Fruit fly (Drosophila melanogaster) whole organism, wandering third instar larva: ENCODE data around the gene CG15167.

Experiments used
- Abd-B ChIP-seq: fragments of >200 bp; optimal IDR thresholded peaks from 2 replicates; lab custom pipeline; 2017; ENCODE audit warnings: missing biosample characterization, missing genetic modification characterization
- CG9705 ChIP-seq: fragments of 200-800 bp; sonication (Bioruptor generic); optimal IDR thresholded peaks from 2 replicates; lab custom pipeline; 2018; ENCODE audit warnings: missing biosample characterization, mild to moderate bottlenecking, missing genetic modification characterization
- CrebA ChIP-seq: fragments of 200-800 bp; sonication (Bioruptor generic); optimal IDR thresholded peaks from 2 replicates; lab custom pipeline; 2016; ENCODE audit warnings: missing biosample characterization, mild to moderate bottlenecking, missing genetic modification characterization, borderline replicate concordance
- Dfd ChIP-seq: fragments of >200 bp; optimal IDR thresholded peaks from 2 replicates; lab custom pipeline; 2017; ENCODE audit warnings: missing biosample characterization, missing genetic modification characterization
- Dif ChIP-seq: fragments of 200-275, 200-300 bp; sonication (Bioruptor generic); optimal IDR thresholded peaks from 2 replicates; lab custom pipeline; 2018; ENCODE audit warnings: missing biosample characterization, missing genetic modification characterization; ENCODE audit not compliant: partially characterized antibody
- HLH106 ChIP-seq: fragments of 200-800 bp; optimal IDR thresholded peaks from 3 replicates; lab custom pipeline; 2019; ENCODE audit warnings: missing biosample characterization, mild to moderate bottlenecking, missing genetic modification characterization, moderate library complexity
- Hr78 ChIP-seq: fragments of >200 bp; optimal IDR thresholded peaks from 2 replicates; lab custom pipeline; 2017; ENCODE audit warnings: missing biosample characterization, missing genetic modification characterization
- Hr83 ChIP-seq: fragments of 200-300 bp; sonication (Bioruptor generic); optimal IDR thresholded peaks from 2 replicates; lab custom pipeline; 2016; ENCODE audit warnings: missing biosample characterization, mild to moderate bottlenecking, missing genetic modification characterization, moderate library complexity; ENCODE audit not compliant: poor library complexity, severe bottlenecking
- Jra ChIP-seq: sonication (Bioruptor generic); optimal IDR thresholded peaks from 2 replicates; lab custom pipeline; 2016; ENCODE audit warnings: missing biosample characterization, missing genetic modification characterization
- Myc ChIP-seq: fragments of >200 bp; optimal IDR thresholded peaks from 2 replicates; lab custom pipeline; 2017
- N ChIP-seq: fragments of >200 bp; optimal IDR thresholded peaks from 2 replicates; lab custom pipeline; 2018; ENCODE audit warnings: missing biosample characterization, missing external identifiers, missing genetic modification characterization
- OdsH ChIP-seq: fragments of 200-800 bp; sonication (Bioruptor generic); optimal IDR thresholded peaks from 2 replicates; lab custom pipeline; 2016; ENCODE audit warnings: missing biosample characterization, mild to moderate bottlenecking, missing genetic modification characterization
- Rel ChIP-seq, 2 experiments: fragments of 200-800 bp; sonication (Bioruptor generic) in 1 of 2; optimal IDR thresholded peaks; 2 replicates in 1 of 2; 3 replicates in 1 of 2; lab custom pipeline; 2016 to 2019; ENCODE audit warnings: mild to moderate bottlenecking in 2 of 2, missing biosample characterization in 2 of 2, missing genetic modification characterization in 2 of 2, moderate library complexity in 1 of 2
- Sp1 ChIP-seq: fragments of 200-800 bp; sonication (Bioruptor generic); optimal IDR thresholded peaks from 3 replicates; lab custom pipeline; 2019; ENCODE audit warnings: missing biosample characterization, mild to moderate bottlenecking, missing genetic modification characterization, moderate library complexity
- Vsx2 ChIP-seq: fragments of 200-300, 225-300 bp; sonication (Bioruptor generic); optimal IDR thresholded peaks from 2 replicates; lab custom pipeline; 2018; ENCODE audit warnings: missing biosample characterization, missing genetic modification characterization; ENCODE audit not compliant: partially characterized antibody
- brk ChIP-seq: fragments of 200-800 bp; sonication (Bioruptor generic); optimal IDR thresholded peaks from 2 replicates; lab custom pipeline; 2016; ENCODE audit warnings: missing biosample characterization, mild to moderate bottlenecking, missing genetic modification characterization
- dl ChIP-seq, 2 experiments: fragments of 175-275, 200-275 bp in 1 of 2; fragments of 200-275 bp in 1 of 2; sonication (Bioruptor generic); optimal IDR thresholded peaks; lab custom pipeline; 2018; ENCODE audit warnings: mild to moderate bottlenecking in 2 of 2, missing biosample characterization in 2 of 2, missing genetic modification characterization in 2 of 2, moderate library complexity in 2 of 2; ENCODE audit not compliant: partially characterized antibody in 2 of 2, insufficient read depth in 1 of 2
- dmrt93B ChIP-seq: fragments of 200-800 bp; sonication (Bioruptor generic); optimal IDR thresholded peaks from 2 replicates; lab custom pipeline; 2018; ENCODE audit warnings: missing biosample characterization, mild to moderate bottlenecking, missing genetic modification characterization
- ey ChIP-seq: fragments of 200-800 bp; sonication (Bioruptor generic); optimal IDR thresholded peaks from 2 replicates; lab custom pipeline; 2016; ENCODE audit warnings: missing biosample characterization, missing genetic modification characterization
- foxo ChIP-seq, 2 experiments: fragments of 200-800 bp; sonication (Bioruptor generic); optimal IDR thresholded peaks; 2 replicates in 1 of 2; 3 replicates in 1 of 2; lab custom pipeline; 2016 to 2017; ENCODE audit warnings: missing biosample characterization in 2 of 2, missing genetic modification characterization in 2 of 2
- fru ChIP-seq: fragments of 200-800 bp; sonication (Bioruptor generic); optimal IDR thresholded peaks from 3 replicates; lab custom pipeline; 2016; ENCODE audit warnings: missing biosample characterization, mild to moderate bottlenecking, missing genetic modification characterization
- h ChIP-seq: fragments of 200-800 bp; sonication (Bioruptor generic); optimal IDR thresholded peaks from 3 replicates; lab custom pipeline; 2016; ENCODE audit warnings: missing biosample characterization, mild to moderate bottlenecking, missing genetic modification characterization
- jim ChIP-seq: fragments of 175-275, 200-325 bp; sonication (Bioruptor generic); optimal IDR thresholded peaks from 2 replicates; lab custom pipeline; 2016; ENCODE audit warnings: missing biosample characterization, mild to moderate bottlenecking, missing genetic modification characterization
- psq ChIP-seq: fragments of 200-800 bp; sonication (Bioruptor generic); optimal IDR thresholded peaks from 3 replicates; lab custom pipeline; 2017; ENCODE audit warnings: missing biosample characterization, mild to moderate bottlenecking, missing genetic modification characterization, moderate library complexity
- rgr ChIP-seq: fragments of 200-800 bp; sonication (Bioruptor generic); optimal IDR thresholded peaks from 3 replicates; lab custom pipeline; 2016; ENCODE audit warnings: missing biosample characterization, mild to moderate bottlenecking, missing genetic modification characterization
- sage ChIP-seq: fragments of 200-800 bp; sonication (Bioruptor generic); optimal IDR thresholded peaks from 2 replicates; lab custom pipeline; 2016; ENCODE audit warnings: missing biosample characterization, mild to moderate bottlenecking, missing genetic modification characterization
- sv ChIP-seq: fragments of 200-800 bp; sonication (Bioruptor generic); optimal IDR thresholded peaks from 3 replicates; lab custom pipeline; 2016; ENCODE audit warnings: missing biosample characterization, missing genetic modification characterization
- woc ChIP-seq: sonication (Bioruptor generic); optimal IDR thresholded peaks from 2 replicates; lab custom pipeline; 2016; ENCODE audit warnings: missing biosample characterization, mild to moderate bottlenecking, missing genetic modification characterization

The CG15167 gene

dm6 chr2L:18782936-18783335, 42.8 kb downstream of the CG15167 start:
- TF ChIP-seq fru (GFP tag; lab: Kevin White, UChicago) (no peak), HLH106 (no peak), Hr83 (no peak), brk (no peak), Vsx2 (GFP tag; lab: Kevin White, UChicago) (no peak), jim (GFP tag; lab: Kevin White, UChicago) (no peak), Dfd (GFP tag; lab: Kevin White, UChicago) (no peak), dmrt93B (GFP tag; lab: Kevin White, UChicago) (no peak), sage (no peak), CG9705 (GFP tag; lab: Kevin White, UChicago) (no peak), foxo (GFP tag; optimal IDR thresholded peaks at IDR 0.05; lab: Kevin White, UChicago) (no peak), Jra (no peak), Sp1 (GFP tag; lab: Kevin White, UChicago) (no peak), Dif (GFP tag; lab: Kevin White, UChicago) (peak; percentile 26), Rel (GFP tag; optimal IDR thresholded peaks at IDR 0.05; lab: Kevin White, UChicago) (no peak), Rel (tag; optimal IDR thresholded peaks at IDR 0.05; lab: Kevin White, UChicago) (no peak), N (no peak), psq (no peak), dl (GFP tag; optimal IDR thresholded peaks at IDR 0.05; lab: Kevin White, UChicago; ENCODE audit: insufficient read depth in 1 of 2, partially characterized antibody in 2 of 2) (peak; percentile 1 to 2)
- TF ChIP-seq, all 38 proteins: peak for 2

dm6 chr2L:18783357-18784040, 43.3 kb downstream of the CG15167 start:
- TF ChIP-seq woc (GFP tag; lab: Kevin White, UChicago): no peak
- peak; percentile 35 for TF ChIP-seq Dfd (GFP tag; lab: Kevin White, UChicago)

- TF ChIP-seq sv (GFP tag; lab: Kevin White, UChicago): no peak
- TF ChIP-seq CG9705 (GFP tag; lab: Kevin White, UChicago): no peak
- no peak for TF ChIP-seq Dif (GFP tag; lab: Kevin White, UChicago)
- no peak for TF ChIP-seq foxo (GFP tag; optimal IDR thresholded peaks at IDR 0.05; lab: Kevin White, UChicago)
- TF ChIP-seq Myc (lab: Kevin White, UChicago): no peak
- TF ChIP-seq rgr: no peak
- TF ChIP-seq Jra: no peak
- no peak for TF ChIP-seq Abd-B (GFP tag; lab: Kevin White, UChicago)
Observed at dm6 chr2L:18785026-18785600, 45.0 kb downstream of the CG15167 start.

dm6 chr2L:18787415-18787989, 47.3 kb downstream of the CG15167 start:
- TF ChIP-seq Rel (GFP tag; optimal IDR thresholded peaks at IDR 0.05; lab: Kevin White, UChicago) (no peak), Rel (tag; optimal IDR thresholded peaks at IDR 0.05; lab: Kevin White, UChicago) (peak; percentile 16), Dif (GFP tag; lab: Kevin White, UChicago) (no peak), HLH106 (no peak), woc (GFP tag; lab: Kevin White, UChicago) (no peak)
- TF ChIP-seq, all 38 proteins: peak for 1

dm6 chr2L:18788953-18789352, 48.8 kb downstream of the CG15167 start:
- TF ChIP-seq CrebA (GFP tag; lab: Kevin White, UChicago) (peak; percentile 20), OdsH (GFP tag; lab: Kevin White, UChicago) (no peak), Rel (GFP tag; optimal IDR thresholded peaks at IDR 0.05; lab: Kevin White, UChicago) (no peak), Rel (tag; optimal IDR thresholded peaks at IDR 0.05; lab: Kevin White, UChicago) (peak; percentile 57), ey (GFP tag; lab: Kevin White, UChicago) (no peak), Jra (no peak), Hr78 (no peak), dmrt93B (GFP tag; lab: Kevin White, UChicago) (no peak), h (GFP tag; lab: Kevin White, UChicago) (peak; percentile 27), HLH106 (no peak), Sp1 (GFP tag; lab: Kevin White, UChicago) (peak; percentile 7)
